Fruit fly (Drosophila melanogaster) whole organism, wandering third instar larva: ENCODE results near the gene CG32022.

ENCODE experiments used
- Dfd ChIP-seq: fragments of >200 bp; optimal IDR thresholded peaks from 2 replicates; lab custom pipeline; 2017; ENCODE audit warnings: missing biosample characterization, missing genetic modification characterization
- Sp1 ChIP-seq: fragments of 200-800 bp; sonication (Bioruptor generic); optimal IDR thresholded peaks from 3 replicates; lab custom pipeline; 2019; ENCODE audit warnings: missing biosample characterization, mild to moderate bottlenecking, missing genetic modification characterization, moderate library complexity
- brk ChIP-seq: fragments of 200-800 bp; sonication (Bioruptor generic); optimal IDR thresholded peaks from 2 replicates; lab custom pipeline; 2016; ENCODE audit warnings: missing biosample characterization, mild to moderate bottlenecking, missing genetic modification characterization
- lola ChIP-seq: fragments of >200 bp; optimal IDR thresholded peaks from 2 replicates; lab custom pipeline; 2017; ENCODE audit warnings: missing biosample characterization, missing genetic modification characterization
- pan ChIP-seq: fragments of >200 bp; optimal IDR thresholded peaks from 2 replicates; lab custom pipeline; 2017
- sv ChIP-seq: fragments of 200-800 bp; sonication (Bioruptor generic); optimal IDR thresholded peaks from 3 replicates; lab custom pipeline; 2016; ENCODE audit warnings: missing biosample characterization, missing genetic modification characterization
- woc ChIP-seq: sonication (Bioruptor generic); optimal IDR thresholded peaks from 2 replicates; lab custom pipeline; 2016; ENCODE audit warnings: missing biosample characterization, mild to moderate bottlenecking, missing genetic modification characterization

- TF ChIP-seq woc (GFP tag; lab: Kevin White, UChicago) = no peak
- TF ChIP-seq brk = no peak
- no peak for TF ChIP-seq pan
- no peak for TF ChIP-seq Dfd (GFP tag; lab: Kevin White, UChicago)
- no peak for TF ChIP-seq lola (GFP tag; lab: Kevin White, UChicago)
- no peak for TF ChIP-seq Sp1 (GFP tag; lab: Kevin White, UChicago)
- no peak for TF ChIP-seq sv (GFP tag; lab: Kevin White, UChicago)
Measured at dm6 chr3L:8681271-8681670, 39.8 kb downstream of the CG32022 start.
